Fruit fly (Drosophila melanogaster) whole organism, pupa: ENCODE data around the gene CG4301.
A peak's percentile ranks its signal among the peaks of the same experiment; 100 is the strongest.

ENCODE experiments used
- CG14655 ChIP-seq: fragments of 200-800 bp; sonication (Bioruptor generic); optimal IDR thresholded peaks from 3 replicates; lab custom pipeline; 2017; ENCODE audit warnings: mild to moderate bottlenecking, missing biosample characterization, missing genetic modification reagents, missing genetic modification characterization
- CG34367 ChIP-seq: fragments of 200-800 bp; sonication (Bioruptor generic); optimal IDR thresholded peaks from 2 replicates; lab custom pipeline; 2018; ENCODE audit warnings: missing biosample characterization, mild to moderate bottlenecking, missing genetic modification characterization
- Pif1B ChIP-seq: fragments of 200-800 bp; sonication (Bioruptor generic); optimal IDR thresholded peaks from 3 replicates; lab custom pipeline; 2016; ENCODE audit warnings: missing biosample characterization, missing genetic modification characterization
- rn ChIP-seq: fragments of 200-800 bp; sonication (Bioruptor generic); IDR thresholded peaks from 2 replicates; pipeline ENCODE4 v1.3.6; 2022; ENCODE audit warnings: missing biosample characterization, missing genetic modification characterization

dm6 chrX:16448252-16449191 is 43.2 kb downstream of the CG4301 start, which contains the start of the genes CG34015 and eIF4H1:
- TF ChIP-seq Pif1B (peak; percentile 62), CG14655 (no peak), rn (peak; percentile 3; the same call in 1 of the 2 replicates), CG34367 (tag; lab: Kevin White, UChicago) (peak; percentile 25)
